Fruit fly (Drosophila melanogaster): ENCODE data around the gene tal-1A.

tal-1A gene

DNA sequence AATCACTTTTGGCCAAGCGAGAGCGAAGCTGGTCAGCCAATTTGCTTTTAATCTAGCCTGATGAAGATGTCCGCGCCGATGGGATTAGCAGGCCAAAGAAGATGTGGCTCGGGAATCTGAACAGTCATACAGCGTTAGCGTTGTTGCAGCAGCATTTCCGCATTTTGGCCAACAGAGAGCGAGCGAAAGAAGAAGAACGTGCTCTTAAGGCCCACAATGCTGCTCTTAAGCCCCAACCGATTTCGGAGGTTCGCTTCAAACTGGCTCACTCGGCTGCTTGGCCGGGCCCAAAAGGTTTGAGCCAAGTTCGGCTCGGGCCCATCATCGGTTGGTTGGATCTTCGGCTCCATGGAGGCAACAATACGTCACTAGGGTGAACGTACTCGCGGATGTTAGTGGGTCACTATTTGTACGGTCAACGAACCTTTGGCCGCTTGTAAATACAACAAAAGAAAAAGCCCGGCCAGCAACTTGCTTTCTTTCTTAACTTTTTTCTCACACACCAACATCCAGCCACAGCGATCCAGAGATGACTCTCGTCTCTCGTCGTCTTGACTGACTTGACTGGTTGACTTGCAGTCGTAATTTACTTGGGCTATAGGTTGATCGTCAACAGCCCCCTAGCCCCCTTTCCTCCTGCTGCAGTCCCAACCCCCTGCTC lies 23.2 kb upstream of the tal-1A start (continued):
- TF ChIP-seq CG3163 (GFP tag; optimal IDR thresholded peaks at IDR 0.05) (peak; percentile 90), kni (GFP tag; optimal IDR thresholded peaks at IDR 0.05) (peak; percentile 39)

DNA sequence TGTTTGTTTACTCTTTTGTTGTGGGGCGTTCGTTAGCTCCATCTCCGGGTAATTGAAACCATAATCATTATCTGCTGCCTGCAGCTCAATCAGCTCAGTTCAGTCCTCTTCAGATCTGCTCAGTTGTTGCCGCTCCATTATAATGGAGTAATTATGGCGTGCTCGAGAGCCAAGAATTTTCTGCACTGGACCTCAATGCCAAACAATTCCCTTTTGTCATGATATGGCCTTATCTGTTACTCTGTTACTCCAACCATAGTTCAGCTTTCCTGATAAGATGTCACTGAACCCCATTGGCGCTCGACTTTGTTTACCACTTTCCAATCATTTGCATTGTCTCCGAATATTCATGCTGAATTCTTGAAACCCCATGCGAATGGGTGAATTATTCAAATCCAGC lies 22.1 kb upstream of the tal-1A start:
- TF ChIP-seq trh (GFP tag; optimal IDR thresholded peaks at IDR 0.05), result no peak
- no peak for TF ChIP-seq CG17385 (GFP tag; optimal IDR thresholded peaks at IDR 0.05)
- TF ChIP-seq Xbp1 (GFP tag; optimal IDR thresholded peaks at IDR 0.05), result no peak
- no peak for TF ChIP-seq Hr3 (GFP tag; optimal IDR thresholded peaks at IDR 0.05)
- no peak for TF ChIP-seq odd (GFP tag; optimal IDR thresholded peaks at IDR 0.05)
- TF ChIP-seq CG6813 (GFP tag; optimal IDR thresholded peaks at IDR 0.05), result no peak
- no peak for TF ChIP-seq CG1647 (GFP tag; optimal IDR thresholded peaks at IDR 0.05)
- no peak for TF ChIP-seq NC2β (GFP tag; optimal IDR thresholded peaks at IDR 0.05)
- no peak for TF ChIP-seq Ada2b (GFP tag; IDR thresholded peaks at IDR 0.05)
- no peak for TF ChIP-seq ranshi (GFP tag; IDR thresholded peaks at IDR 0.05)
- TF ChIP-seq Max (GFP tag; optimal IDR thresholded peaks at IDR 0.05), result no peak
- TF ChIP-seq Mad (GFP tag; optimal IDR thresholded peaks at IDR 0.05), result no peak
- TF ChIP-seq CG8478 (optimal IDR thresholded peaks at IDR 0.05), result no peak
- TF ChIP-seq CG12299 (tag; optimal IDR thresholded peaks at IDR 0.05), result no peak
- no peak for TF ChIP-seq slou (GFP tag; optimal IDR thresholded peaks at IDR 0.05)
- no peak for TF ChIP-seq otp (GFP tag; IDR thresholded peaks at IDR 0.05)
- no peak for TF ChIP-seq vvl (GFP tag; IDR thresholded peaks at IDR 0.05)
- TF ChIP-seq nau (GFP tag; optimal IDR thresholded peaks at IDR 0.05), result no peak

DNA sequence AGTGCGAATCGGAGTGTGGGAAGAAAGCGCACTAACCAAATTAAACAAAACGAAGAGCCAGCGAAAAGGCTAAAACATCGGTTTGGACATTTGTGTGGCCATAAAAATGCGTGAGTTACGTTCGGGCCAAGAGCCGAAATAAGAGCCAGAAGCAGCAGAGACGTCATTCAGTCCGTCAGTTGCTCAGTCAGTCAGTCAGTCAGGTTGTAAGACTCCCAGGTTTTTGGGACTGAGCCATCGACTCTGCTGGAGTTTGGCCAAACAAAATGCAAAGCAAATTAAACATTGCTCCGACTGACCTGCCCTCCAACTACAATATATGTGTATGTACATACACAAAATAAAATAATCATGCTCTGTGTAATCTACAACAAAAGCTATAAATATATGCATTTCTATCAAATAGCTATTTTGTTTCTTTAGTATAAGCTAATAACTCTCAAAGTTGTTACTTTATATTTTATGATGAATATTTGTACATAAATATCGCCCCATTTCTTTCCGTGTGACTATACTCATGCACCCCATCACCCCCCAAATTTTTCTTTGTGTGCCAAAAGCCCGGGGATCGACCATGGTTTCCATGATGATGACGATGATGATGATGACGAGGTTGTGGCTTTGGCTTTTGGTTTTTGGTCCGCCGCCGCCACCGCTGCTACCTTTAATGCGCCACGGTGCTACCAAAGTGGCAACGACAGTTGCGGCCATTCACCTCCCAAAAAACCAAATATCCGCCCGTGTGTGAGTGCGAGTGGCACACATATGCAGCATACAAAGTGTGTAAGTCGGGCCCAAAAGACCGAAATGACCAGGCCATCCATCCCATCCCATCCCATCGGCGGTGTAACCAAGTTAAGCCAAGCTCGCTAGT lies 19.6 kb upstream of the tal-1A start:
- TF ChIP-seq sr (GFP tag; IDR thresholded peaks at IDR 0.05), result no peak
- TF ChIP-seq Dip3 (GFP tag; optimal IDR thresholded peaks at IDR 0.05), result no peak
- TF ChIP-seq CG15601 (tag; optimal IDR thresholded peaks at IDR 0.05), result peak; percentile 40
- TF ChIP-seq CG5953 (GFP tag; IDR thresholded peaks at IDR 0.05), result 0 out of 2 replicates have a peak, but pooled peaks have one; percentile 25
- TF ChIP-seq CG15514 (GFP tag; optimal IDR thresholded peaks at IDR 0.05), result no peak
- TF ChIP-seq nau (GFP tag; optimal IDR thresholded peaks at IDR 0.05), result no peak
- TF ChIP-seq Hr3 (GFP tag; optimal IDR thresholded peaks at IDR 0.05), result no peak
- peak; percentile 71 for TF ChIP-seq CG8388 (GFP tag; optimal IDR thresholded peaks at IDR 0.05)
- TF ChIP-seq CG18599 (GFP tag; optimal IDR thresholded peaks at IDR 0.05), result no peak
- no peak for TF ChIP-seq Six4 (GFP tag; optimal IDR thresholded peaks at IDR 0.05)
- TF ChIP-seq tna (GFP tag; IDR thresholded peaks at IDR 0.05; ENCODE audit: partially characterized antibody), result no peak
- TF ChIP-seq Med (GFP tag), result peak; percentile 52
- no peak; the same call in 2 of the 3 replicates for TF ChIP-seq B-H1 (GFP tag; IDR thresholded peaks at IDR 0.05)
- no peak for TF ChIP-seq CG13624 (GFP tag; optimal IDR thresholded peaks at IDR 0.05)
- no peak for TF ChIP-seq gcm2 (GFP tag; optimal IDR thresholded peaks at IDR 0.05)
- TF ChIP-seq ap (GFP tag; IDR thresholded peaks at IDR 0.05), result peak; percentile 29; the same call in 1 of the 2 replicates
- TF ChIP-seq CG8924 (tag; optimal IDR thresholded peaks at IDR 0.05), result peak; percentile 17
- no peak for TF ChIP-seq otp (GFP tag; IDR thresholded peaks at IDR 0.05)
- peak; percentile 35 for TF ChIP-seq CG11504 (tag; optimal IDR thresholded peaks at IDR 0.05)
- TF ChIP-seq CTCF (GFP tag; optimal IDR thresholded peaks at IDR 0.05), result no peak
- TF ChIP-seq hkb (optimal IDR thresholded peaks at IDR 0.05), result no peak
- no peak for TF ChIP-seq hkb (GFP tag; IDR thresholded peaks at IDR 0.05)
- TF ChIP-seq CG6272 (GFP tag; IDR thresholded peaks at IDR 0.05), result no peak
- TF ChIP-seq CG10274 (GFP tag; optimal IDR thresholded peaks at IDR 0.05), result no peak
- peak; percentile 36 for TF ChIP-seq HLHmδ (GFP tag; optimal IDR thresholded peaks at IDR 0.05)
- no peak for TF ChIP-seq CG13123 (GFP tag; optimal IDR thresholded peaks at IDR 0.05)
- TF ChIP-seq pan (optimal IDR thresholded peaks at IDR 0.05), result no peak
- TF ChIP-seq pan (GFP tag; optimal IDR thresholded peaks at IDR 0.05 in 1 of 2, IDR thresholded peaks at IDR 0.05 in 1 of 2), result no peak
- peak; percentile 94 for TF ChIP-seq CG8281 (tag; optimal IDR thresholded peaks at IDR 0.05)
- no peak for TF ChIP-seq CG9932 (GFP tag; IDR thresholded peaks at IDR 0.05)
- TF ChIP-seq CG14050 (GFP tag; IDR thresholded peaks at IDR 0.05), result no peak

Measured in whole organism, embryonic.